Worm (Caenorhabditis elegans) whole organism, midembryonic: Measurements from ENCODE around the gene F53C3.11.

Source experiments
- cog-1 ChIP-seq: sonication (generic microtip); optimal IDR thresholded peaks from 2 replicates; lab custom pipeline; 2016; ENCODE audit warnings: missing genetic modification characterization, missing compliant biosample characterization
- ref-1 ChIP-seq: fragments of 200-800 bp; sonication (Bioruptor generic); conservative IDR thresholded peaks from 2 replicates; pipeline ENCODE4 v1.3.6; 2022; ENCODE audit warnings: missing genetic modification reagents, missing genetic modification characterization, missing compliant biosample characterization
- tab-1 ChIP-seq: fragments of 200-800 bp; sonication (Bioruptor generic); IDR thresholded peaks from 2 replicates; pipeline ENCODE4 v1.3.6; 2022; ENCODE audit warnings: missing genetic modification characterization, missing compliant biosample characterization
- ztf-29 ChIP-seq: fragments of 200-800 bp; sonication (Bioruptor generic); IDR thresholded peaks from 2 replicates; pipeline ENCODE4 v1.3.6; 2022; ENCODE audit warnings: missing genetic modification reagents, missing genetic modification characterization, missing compliant biosample characterization

DNA sequence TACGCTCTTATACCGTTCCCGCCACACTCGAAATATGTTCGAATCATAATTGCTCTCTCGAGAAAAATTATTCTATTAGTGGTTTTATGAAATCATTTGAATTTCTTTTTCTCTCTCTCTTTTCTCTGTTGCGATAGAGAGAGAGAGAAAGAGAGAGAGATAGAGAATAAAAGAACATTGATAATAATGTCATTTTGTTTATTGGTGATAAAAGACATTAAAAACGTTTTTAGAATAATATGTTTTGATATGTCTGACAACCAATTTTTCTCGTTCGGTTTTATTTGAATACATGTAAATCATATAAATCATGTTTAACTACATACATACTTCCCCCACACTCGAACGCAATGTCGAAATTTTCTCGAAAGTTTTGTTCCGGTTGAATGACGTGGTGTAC is 46.5 kb upstream of the F53C3.11 start:
- TF ChIP-seq ztf-29 (GFP tag; lab: Robert Waterston, UW) (no peak), ref-1 (GFP tag; lab: Robert Waterston, UW) (no peak), cog-1 (tag; lab: Kevin White, UChicago) (no peak), tab-1 (GFP tag; lab: Robert Waterston, UW) (no peak)
